Fruit fly (Drosophila melanogaster) whole organism, embryonic: ENCODE data around the gene Pink1.

Experiments used
- Abd-B ChIP-seq: fragments of 200-800 bp; sonication (Bioruptor generic); optimal IDR thresholded peaks from 2 replicates; lab custom pipeline; 2018; ENCODE audit warnings: missing biosample characterization, mild to moderate bottlenecking, missing genetic modification characterization, moderate library complexity
- Asciz ChIP-seq: fragments of 200-800 bp; sonication (Bioruptor generic); optimal IDR thresholded peaks from 2 replicates; lab custom pipeline; 2017; ENCODE audit warnings: missing biosample characterization, mild to moderate bottlenecking, missing genetic modification characterization, missing genetic modification reagents
- Atf3 ChIP-seq: fragments of 200-800 bp; sonication (Bioruptor generic); optimal IDR thresholded peaks from 3 replicates; lab custom pipeline; 2016; ENCODE audit warnings: missing biosample characterization, missing genetic modification characterization
- Blimp-1 ChIP-seq: fragments of 200-800 bp; sonication (Bioruptor generic); optimal IDR thresholded peaks from 3 replicates; lab custom pipeline; 2018; ENCODE audit warnings: missing biosample characterization, missing genetic modification characterization, mild to moderate bottlenecking, moderate library complexity, missing genetic modification reagents
- CG10321 ChIP-seq: fragments of 200-800 bp; sonication (Bioruptor generic); IDR thresholded peaks from 2 replicates; pipeline ENCODE4 v1.3.6; 2022; ENCODE audit warnings: missing biosample characterization, missing genetic modification characterization
- CG10543 ChIP-seq: fragments of 200-800 bp; sonication (Bioruptor generic); optimal IDR thresholded peaks from 3 replicates; lab custom pipeline; 2017; ENCODE audit warnings: missing biosample characterization, mild to moderate bottlenecking, missing genetic modification characterization, moderate library complexity
- CG12236 ChIP-seq: fragments of 200-800 bp; sonication (Bioruptor generic); optimal IDR thresholded peaks from 2 replicates; lab custom pipeline; 2016; ENCODE audit warnings: missing biosample characterization, missing genetic modification characterization
- CG1233 ChIP-seq: fragments of 200-800 bp; sonication (Bioruptor generic); optimal IDR thresholded peaks from 4 replicates; lab custom pipeline; 2018; ENCODE audit warnings: missing biosample characterization, mild to moderate bottlenecking, missing genetic modification characterization
- CG12659 ChIP-seq: fragments of 200-800 bp; sonication (Bioruptor generic); optimal IDR thresholded peaks from 3 replicates; lab custom pipeline; 2017; ENCODE audit warnings: mild to moderate bottlenecking, missing biosample characterization, missing genetic modification reagents, missing genetic modification characterization
- CG12769 ChIP-seq: fragments of 200-800 bp; sonication (Bioruptor generic); optimal IDR thresholded peaks from 2 replicates; lab custom pipeline; 2019; ENCODE audit warnings: missing biosample characterization, mild to moderate bottlenecking, missing genetic modification characterization, moderate library complexity
- CG12942 ChIP-seq: fragments of 200-800 bp; sonication (Bioruptor generic); optimal IDR thresholded peaks from 3 replicates; lab custom pipeline; 2016; ENCODE audit warnings: missing biosample characterization, missing genetic modification characterization
- CG17328 ChIP-seq: fragments of 200-800 bp; sonication (Bioruptor generic); IDR thresholded peaks from 2 replicates; pipeline ENCODE4 v1.3.6; 2022; ENCODE audit warnings: missing biosample characterization, missing genetic modification characterization
- CG17359 ChIP-seq: fragments of 200-800 bp; sonication (Bioruptor generic); optimal IDR thresholded peaks from 3 replicates; lab custom pipeline; 2018; ENCODE audit warnings: missing biosample characterization, mild to moderate bottlenecking, missing genetic modification characterization, moderate library complexity
- CG2129 ChIP-seq: fragments of 200-800 bp; sonication (Bioruptor generic); IDR thresholded peaks from 2 replicates; pipeline ENCODE4 v1.3.6; 2022; ENCODE audit warnings: missing biosample characterization, missing genetic modification characterization; ENCODE audit not compliant: partially characterized antibody
- CG2875 ChIP-seq: fragments of 200-800 bp; sonication (Bioruptor generic); optimal IDR thresholded peaks from 2 replicates; lab custom pipeline; 2017; ENCODE audit warnings: missing biosample characterization, mild to moderate bottlenecking, missing genetic modification characterization, missing genetic modification reagents
- CG30431 ChIP-seq: fragments of 200-800 bp; sonication (Bioruptor generic); optimal IDR thresholded peaks from 2 replicates; lab custom pipeline; 2017; ENCODE audit warnings: missing biosample characterization, missing genetic modification characterization
- CG33213 ChIP-seq: fragments of 200-800 bp; sonication (Bioruptor generic); optimal IDR thresholded peaks from 3 replicates; lab custom pipeline; 2016; ENCODE audit warnings: missing biosample characterization, missing genetic modification characterization
- CG5245 ChIP-seq: fragments of 200-800 bp; sonication (Bioruptor generic); optimal IDR thresholded peaks from 3 replicates; lab custom pipeline; 2016; ENCODE audit warnings: missing biosample characterization, missing genetic modification characterization
- CG7357 ChIP-seq: fragments of 200-800 bp; sonication (Bioruptor generic); IDR thresholded peaks from 3 replicates; pipeline ENCODE4 v1.3.6; 2022; ENCODE audit warnings: missing biosample characterization, missing genetic modification characterization
- CG8290 ChIP-seq, 3 experiments: fragments of 200-800 bp; sonication (Bioruptor generic); optimal IDR thresholded peaks; 2 replicates each; lab custom pipeline; 2016 to 2019; ENCODE audit warnings: missing biosample characterization in 3 of 3, missing genetic modification characterization in 3 of 3, mild to moderate bottlenecking in 2 of 3, moderate library complexity in 1 of 3
- Doc3 ChIP-seq: fragments of 200-800 bp; sonication (Bioruptor generic); IDR thresholded peaks from 3 replicates; pipeline ENCODE4 v1.3.6; 2022; ENCODE audit warnings: missing biosample characterization, missing genetic modification characterization; ENCODE audit not compliant: partially characterized antibody
- E2f2 ChIP-seq: fragments of 200-800 bp; sonication (Bioruptor generic); IDR thresholded peaks from 2 replicates; pipeline ENCODE4 v1.3.6; 2022; ENCODE audit warnings: missing biosample characterization, missing genetic modification characterization
- Hand ChIP-seq: fragments of 200-800 bp; sonication (Bioruptor generic); optimal IDR thresholded peaks from 2 replicates; lab custom pipeline; 2017; ENCODE audit warnings: mild to moderate bottlenecking, missing biosample characterization, missing genetic modification reagents, missing genetic modification characterization
- Hey ChIP-seq: fragments of 200-800 bp; sonication (Bioruptor generic); optimal IDR thresholded peaks from 3 replicates; lab custom pipeline; 2018; ENCODE audit warnings: missing biosample characterization, mild to moderate bottlenecking, missing genetic modification characterization
- Med ChIP-seq: fragments of 200-800 bp; sonication (Bioruptor generic); peaks from one replicate; lab custom pipeline; 2016; ENCODE audit warnings: missing biosample characterization, missing genetic modification characterization, mild to moderate bottlenecking, inconsistent platforms, moderate library complexity
- Ptx1 ChIP-seq: fragments of 200-800 bp; sonication (Bioruptor generic); IDR thresholded peaks from 2 replicates; pipeline ENCODE4 v1.3.6; 2022; ENCODE audit warnings: missing biosample characterization, missing genetic modification characterization
- Rfx ChIP-seq: fragments of 200-800 bp; sonication (Bioruptor generic); IDR thresholded peaks from 2 replicates; pipeline ENCODE4 v1.3.6; 2022; ENCODE audit warnings: missing biosample characterization, missing genetic modification characterization
- Sox100B ChIP-seq: fragments of 200-800 bp; sonication (Bioruptor generic); optimal IDR thresholded peaks from 3 replicates; lab custom pipeline; 2018; ENCODE audit warnings: missing biosample characterization, mild to moderate bottlenecking, missing genetic modification characterization
- Stat92E ChIP-seq, 3 experiments: fragments of >200 bp in 2 of 3; fragments of 200-800 bp in 1 of 3; sonication (Bioruptor generic) in 1 of 3; optimal IDR thresholded peaks; 2 replicates each; lab custom pipeline; 2017 to 2019; ENCODE audit warnings: missing biosample characterization in 3 of 3, missing genetic modification characterization in 3 of 3, mild to moderate bottlenecking in 1 of 3, moderate library complexity in 1 of 3
- TFAM ChIP-seq: fragments of 200-800 bp; sonication (Bioruptor generic); optimal IDR thresholded peaks from 2 replicates; lab custom pipeline; 2017; ENCODE audit warnings: missing biosample characterization, missing genetic modification characterization, inconsistent platforms
- Tbp ChIP-seq: fragments of >200 bp; optimal IDR thresholded peaks from 2 replicates; lab custom pipeline; 2018; ENCODE audit warnings: missing biosample characterization, missing genetic modification characterization
- ara ChIP-seq: fragments of 200-800 bp; sonication (Bioruptor generic); IDR thresholded peaks from 2 replicates; pipeline ENCODE4 v1.3.6; 2022; ENCODE audit warnings: missing biosample characterization, missing genetic modification characterization
- az2 ChIP-seq: fragments of 200-800 bp; sonication (Bioruptor generic); optimal IDR thresholded peaks from 3 replicates; lab custom pipeline; 2016; ENCODE audit warnings: missing biosample characterization, missing genetic modification characterization
- bigmax ChIP-seq: fragments of 200-800 bp; sonication (Bioruptor generic); optimal IDR thresholded peaks from 2 replicates; lab custom pipeline; 2018; ENCODE audit warnings: missing biosample characterization, mild to moderate bottlenecking, missing genetic modification characterization
- br ChIP-seq: fragments of >200 bp; optimal IDR thresholded peaks from 2 replicates; lab custom pipeline; 2017
- cg ChIP-seq: fragments of 200-800 bp; sonication (Bioruptor generic); optimal IDR thresholded peaks from 3 replicates; lab custom pipeline; 2019; ENCODE audit warnings: missing biosample characterization, mild to moderate bottlenecking, missing genetic modification characterization, moderate library complexity
- chinmo ChIP-seq: fragments of 200-800 bp; sonication (Bioruptor generic); IDR thresholded peaks from 4 replicates; pipeline ENCODE4 v1.3.6; 2022; ENCODE audit warnings: missing biosample characterization, missing genetic modification characterization; ENCODE audit not compliant: partially characterized antibody
- chm ChIP-seq: fragments of 200-800 bp; sonication (Bioruptor generic); IDR thresholded peaks from 2 replicates; pipeline ENCODE4 v1.3.6; 2022; ENCODE audit warnings: missing biosample characterization, missing genetic modification characterization
- ci ChIP-seq: fragments of 200-800 bp; sonication (Bioruptor generic); IDR thresholded peaks from 3 replicates; pipeline ENCODE4 v1.3.6; 2022; ENCODE audit warnings: missing biosample characterization, missing genetic modification characterization
- esg ChIP-seq: fragments of 200-800 bp; sonication (Bioruptor generic); conservative IDR thresholded peaks from 2 replicates; pipeline ENCODE4 v1.3.6; 2022; ENCODE audit warnings: missing biosample characterization, missing genetic modification characterization
- fu2 ChIP-seq: fragments of 200-800 bp; sonication (Bioruptor generic); optimal IDR thresholded peaks from 2 replicates; lab custom pipeline; 2016; ENCODE audit warnings: missing biosample characterization, missing genetic modification characterization
- gce ChIP-seq: fragments of 200-800 bp; sonication (Bioruptor generic); IDR thresholded peaks from 3 replicates; pipeline ENCODE4 v1.3.6; 2022; ENCODE audit warnings: missing biosample characterization, missing genetic modification characterization
- h ChIP-seq: fragments of >200 bp; optimal IDR thresholded peaks from 2 replicates; lab custom pipeline; 2017
- her ChIP-seq: fragments of 200-800 bp; sonication (Bioruptor generic); optimal IDR thresholded peaks from 2 replicates; lab custom pipeline; 2016; ENCODE audit warnings: missing biosample characterization, missing genetic modification characterization
- insv ChIP-seq, 2 experiments: fragments of 200-800 bp; sonication (Bioruptor generic); optimal IDR thresholded peaks; 3 replicates each; lab custom pipeline; 2016 to 2018; ENCODE audit warnings: missing biosample characterization in 2 of 2, missing genetic modification characterization in 2 of 2
- lbe ChIP-seq: fragments of 200-800 bp; sonication (Bioruptor generic); optimal IDR thresholded peaks from 2 replicates; lab custom pipeline; 2016; ENCODE audit warnings: missing biosample characterization, mild to moderate bottlenecking, missing genetic modification characterization
- otp ChIP-seq: fragments of 200-800 bp; sonication (Bioruptor generic); IDR thresholded peaks from 3 replicates; pipeline ENCODE4, ENCODE4 v1.3.6; 2022; ENCODE audit warnings: missing biosample characterization, missing genetic modification characterization
- pb ChIP-seq: fragments of 200-800 bp; sonication (Bioruptor generic); optimal IDR thresholded peaks from 3 replicates; lab custom pipeline; 2016; ENCODE audit warnings: missing biosample characterization, missing genetic modification characterization
- schlank ChIP-seq: fragments of 200-800 bp; sonication (Bioruptor generic); optimal IDR thresholded peaks from 2 replicates; lab custom pipeline; 2018; ENCODE audit warnings: missing biosample characterization, mild to moderate bottlenecking, missing genetic modification characterization
- sens ChIP-seq: fragments of 200-800 bp; sonication (Bioruptor generic); peaks from one replicate; lab custom pipeline; 2016; ENCODE audit warnings: missing biosample characterization, missing genetic modification characterization
- vvl ChIP-seq: fragments of 200-800 bp; sonication (Bioruptor generic); IDR thresholded peaks from 2 replicates; pipeline ENCODE4 v1.3.6; 2022; ENCODE audit warnings: missing biosample characterization, missing genetic modification characterization

The Pink1 gene

DNA sequence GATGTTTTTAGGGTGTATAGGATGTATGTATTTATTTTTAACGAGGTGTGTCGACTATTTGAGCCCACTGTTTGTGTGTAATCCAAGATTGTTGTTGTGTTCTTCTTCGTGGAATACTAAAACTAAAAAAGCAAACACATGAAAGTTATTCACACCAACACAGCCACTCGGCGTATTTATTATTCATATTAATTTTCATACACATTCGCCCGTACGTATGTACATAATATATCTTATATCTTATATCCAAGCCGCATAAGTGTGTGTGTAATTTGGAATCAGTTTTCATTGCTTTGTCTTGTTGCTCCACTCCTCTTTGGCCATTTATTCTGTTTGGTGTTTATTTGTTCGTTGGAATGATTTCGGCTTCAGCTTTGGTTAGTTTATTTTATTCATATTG is 27.1 kb downstream of the Pink1 start:
- TF ChIP-seq Rfx (GFP tag; lab: Robert Waterston, UW) = 0 out of 2 replicates have a peak, but pooled peaks have one; percentile 7
- TF ChIP-seq vvl = no peak
- no peak for TF ChIP-seq CG12942 (GFP tag; lab: Kevin White, UChicago)
- TF ChIP-seq CG5245 (GFP tag; lab: Kevin White, UChicago) = no peak
- TF ChIP-seq Med (GFP tag; lab: Kevin White, UChicago) = peak; percentile 73
- peak; percentile 31 for TF ChIP-seq cg (GFP tag; lab: Kevin White, UChicago)
- TF ChIP-seq gce (GFP tag; lab: Robert Waterston, UW) = no peak
- no peak for TF ChIP-seq Doc3 (GFP tag; lab: Robert Waterston, UW)
- TF ChIP-seq otp (GFP tag; lab: Robert Waterston, UW) = peak; percentile 40; the same call in 1 of the 3 replicates
- TF ChIP-seq br = no peak
- TF ChIP-seq az2 (GFP tag; lab: Kevin White, UChicago) = no peak
- TF ChIP-seq ara (GFP tag; lab: Robert Waterston, UW) = no peak
- no peak for TF ChIP-seq CG2129
- TF ChIP-seq esg (GFP tag; lab: Robert Waterston, UW) = no peak
- TF ChIP-seq CG2875 = no peak
- peak; percentile 54 for TF ChIP-seq sens (GFP tag; lab: Kevin White, UChicago)
- TF ChIP-seq Hand (GFP tag; lab: Kevin White, UChicago) = no peak
- no peak for TF ChIP-seq E2f2 (GFP tag; lab: Robert Waterston, UW)
- TF ChIP-seq Sox100B (GFP tag; lab: Kevin White, UChicago) = no peak
- TF ChIP-seq TFAM (GFP tag; lab: Kevin White, UChicago) = no peak
- no peak for TF ChIP-seq Blimp-1 (GFP tag; lab: Kevin White, UChicago)
- no peak for TF ChIP-seq schlank (tag; lab: Kevin White, UChicago)
- TF ChIP-seq lbe (GFP tag; lab: Kevin White, UChicago) = no peak
- TF ChIP-seq Stat92E (GFP tag; optimal IDR thresholded peaks at IDR 0.05; lab: Kevin White, UChicago) = peak in 1 of 3 experiments; percentile 48
- no peak for TF ChIP-seq CG12659 (GFP tag; lab: Kevin White, UChicago)
- TF ChIP-seq CG12769 (tag; lab: Kevin White, UChicago) = peak; percentile 25
- TF ChIP-seq insv (GFP tag; optimal IDR thresholded peaks at IDR 0.05; lab: Kevin White, UChicago) = no peak
- TF ChIP-seq Tbp (GFP tag; lab: Kevin White, UChicago) = no peak
- TF ChIP-seq chinmo (GFP tag; lab: Robert Waterston, UW) = 0 out of 4 replicates have a peak, but pooled peaks have one; percentile 29
- TF ChIP-seq CG10543 (GFP tag; lab: Kevin White, UChicago) = peak; percentile 4
- TF ChIP-seq CG17328 (GFP tag; lab: Robert Waterston, UW) = no peak
- no peak for TF ChIP-seq fu2
- no peak for TF ChIP-seq her (GFP tag; lab: Kevin White, UChicago)

dm6 chrX:6711295-6711694 is 27.7 kb downstream of the Pink1 start:
- TF ChIP-seq Asciz (peak; percentile 24), CG12236 (GFP tag; lab: Kevin White, UChicago) (peak; percentile 41), CG10321 (GFP tag; lab: Robert Waterston, UW) (no peak), CG8290 (GFP tag; optimal IDR thresholded peaks at IDR 0.05; lab: Kevin White, UChicago) (peak; percentile 61), CG8290 (tag; optimal IDR thresholded peaks at IDR 0.05; lab: Kevin White, UChicago) (peak in 1 of 2 experiments; percentile 93), chm (GFP tag; lab: Robert Waterston, UW) (peak; percentile 77; the same call in 1 of the 2 replicates), ci (GFP tag; lab: Robert Waterston, UW) (peak; percentile 80), CG30431 (GFP tag; lab: Kevin White, UChicago) (peak; percentile 54), Hey (tag; lab: Kevin White, UChicago) (no peak), bigmax (no peak), CG33213 (peak; percentile 65), Abd-B (GFP tag; lab: Kevin White, UChicago) (peak; percentile 70), Atf3 (GFP tag; lab: Kevin White, UChicago) (peak; percentile 66), CG17359 (tag; lab: Kevin White, UChicago) (peak; percentile 86), h (lab: Kevin White, UChicago) (no peak), az2 (GFP tag; lab: Kevin White, UChicago) (peak; percentile 78), CG7357 (peak; percentile 30; the same call in 1 of the 3 replicates), CG1233 (peak; percentile 77), Ptx1 (peak; percentile 79), chinmo (GFP tag; lab: Robert Waterston, UW) (no peak), pb (GFP tag; lab: Kevin White, UChicago) (peak; percentile 84)
